Worm (Caenorhabditis elegans): Measurements from ENCODE around the gene smg-4.

smg-4 gene

ce11 chrV:9799076-9799475 lies 21.5 kb upstream of the smg-4 start, which contains the start of gene F46B6.13:
F46B6.13 (minus strand) TSS chrV:9799176.
- no peak for TF ChIP-seq flt-1 (GFP tag; IDR thresholded peaks at IDR 0.05)
- no peak for TF ChIP-seq tab-1 (GFP tag; IDR thresholded peaks at IDR 0.05)
- TF ChIP-seq klf-2 (GFP tag; conservative IDR thresholded peaks at IDR 0.05) = no peak
- TF ChIP-seq T22C8.4 (GFP tag; IDR thresholded peaks at IDR 0.05) = no peak
- TF ChIP-seq cog-1 (tag; optimal IDR thresholded peaks at IDR 0.05) = no peak
- no peak for TF ChIP-seq ref-1 (GFP tag; conservative IDR thresholded peaks at IDR 0.05)
- TF ChIP-seq ztf-29 (GFP tag; IDR thresholded peaks at IDR 0.05) = no peak
- no peak for TF ChIP-seq ztf-23 (GFP tag; IDR thresholded peaks at IDR 0.05)
- no peak for TF ChIP-seq med-1 (GFP tag; optimal IDR thresholded peaks at IDR 0.05; ENCODE audit: insufficient read depth)

- TF ChIP-seq T22C8.4 (GFP tag; IDR thresholded peaks at IDR 0.05) = no peak
Observed at ce11 chrV:9798212-9798611, 20.7 kb upstream of the smg-4 start.

- TF ChIP-seq klf-2 (GFP tag; conservative IDR thresholded peaks at IDR 0.05) (no peak), ztf-29 (GFP tag; IDR thresholded peaks at IDR 0.05) (no peak), flt-1 (GFP tag; IDR thresholded peaks at IDR 0.05) (no peak), T22C8.4 (GFP tag; IDR thresholded peaks at IDR 0.05) (no peak), med-1 (GFP tag; optimal IDR thresholded peaks at IDR 0.05; ENCODE audit: insufficient read depth) (no peak), ref-1 (GFP tag; conservative IDR thresholded peaks at IDR 0.05) (no peak), cog-1 (tag; optimal IDR thresholded peaks at IDR 0.05) (no peak), ztf-23 (GFP tag; IDR thresholded peaks at IDR 0.05) (no peak), tab-1 (GFP tag; IDR thresholded peaks at IDR 0.05) (no peak)
Observed at ce11 chrV:9796562-9796961, 19.0 kb upstream of the smg-4 start, which contains the start of gene F46B6.9. F46B6.9 (plus strand) TSS chrV:9796862.

DNA sequence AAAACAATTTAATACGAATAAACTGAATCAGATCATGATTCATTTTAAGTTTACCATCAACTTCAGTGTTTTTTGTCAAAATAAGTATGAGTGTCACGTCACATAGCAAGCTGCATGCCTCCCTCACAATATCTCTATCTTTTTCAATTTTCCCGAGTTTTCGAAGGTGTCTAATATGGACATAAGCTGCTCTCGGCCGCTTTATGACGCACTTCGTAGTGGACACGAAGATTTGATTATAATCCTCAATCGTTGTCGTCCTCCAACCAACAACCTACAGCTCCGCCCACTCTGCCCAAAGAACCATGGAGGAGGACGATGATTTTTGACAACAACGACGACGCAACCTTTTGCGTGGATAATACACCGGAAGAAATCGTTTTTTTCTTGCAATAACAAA lies 18.5 kb upstream of the smg-4 start:
- TF ChIP-seq ref-1 (GFP tag; conservative IDR thresholded peaks at IDR 0.05) = no peak
- TF ChIP-seq med-1 (GFP tag; optimal IDR thresholded peaks at IDR 0.05; ENCODE audit: insufficient read depth) = no peak
- TF ChIP-seq flt-1 (GFP tag; IDR thresholded peaks at IDR 0.05) = no peak
- TF ChIP-seq cog-1 (tag; optimal IDR thresholded peaks at IDR 0.05) = no peak
- no peak for TF ChIP-seq T22C8.4 (GFP tag; IDR thresholded peaks at IDR 0.05)
- no peak for TF ChIP-seq klf-2 (GFP tag; conservative IDR thresholded peaks at IDR 0.05)
- TF ChIP-seq ztf-23 (GFP tag; IDR thresholded peaks at IDR 0.05) = no peak
- TF ChIP-seq ztf-29 (GFP tag; IDR thresholded peaks at IDR 0.05) = no peak
- TF ChIP-seq tab-1 (GFP tag; IDR thresholded peaks at IDR 0.05) = no peak

DNA sequence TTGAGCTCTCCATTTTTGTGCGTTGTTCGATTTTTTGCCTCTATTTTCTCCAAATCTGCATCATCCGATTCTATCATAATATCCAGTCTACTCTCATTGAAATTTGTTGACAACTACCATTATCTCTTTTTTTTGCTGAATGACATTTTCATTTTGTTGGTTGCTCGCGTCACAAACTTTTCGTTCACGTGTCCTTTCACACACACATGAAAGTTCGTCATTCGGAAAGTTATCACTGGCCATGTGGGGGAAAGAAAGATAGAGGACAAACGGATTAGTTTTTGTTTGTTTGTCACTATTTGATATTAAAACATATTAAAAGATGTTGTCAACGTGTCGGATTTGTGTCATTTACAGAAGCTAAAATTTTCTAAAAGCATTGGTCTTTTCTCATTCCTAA lies 17.5 kb upstream of the smg-4 start:
- TF ChIP-seq cog-1 (tag; optimal IDR thresholded peaks at IDR 0.05) (no peak), klf-2 (GFP tag; conservative IDR thresholded peaks at IDR 0.05) (no peak), T22C8.4 (GFP tag; IDR thresholded peaks at IDR 0.05) (no peak), med-1 (GFP tag; optimal IDR thresholded peaks at IDR 0.05; ENCODE audit: insufficient read depth) (no peak), ref-1 (GFP tag; conservative IDR thresholded peaks at IDR 0.05) (no peak), ztf-23 (GFP tag; IDR thresholded peaks at IDR 0.05) (no peak), tab-1 (GFP tag; IDR thresholded peaks at IDR 0.05) (no peak), flt-1 (GFP tag; IDR thresholded peaks at IDR 0.05) (no peak), ztf-29 (GFP tag; IDR thresholded peaks at IDR 0.05) (no peak)

DNA sequence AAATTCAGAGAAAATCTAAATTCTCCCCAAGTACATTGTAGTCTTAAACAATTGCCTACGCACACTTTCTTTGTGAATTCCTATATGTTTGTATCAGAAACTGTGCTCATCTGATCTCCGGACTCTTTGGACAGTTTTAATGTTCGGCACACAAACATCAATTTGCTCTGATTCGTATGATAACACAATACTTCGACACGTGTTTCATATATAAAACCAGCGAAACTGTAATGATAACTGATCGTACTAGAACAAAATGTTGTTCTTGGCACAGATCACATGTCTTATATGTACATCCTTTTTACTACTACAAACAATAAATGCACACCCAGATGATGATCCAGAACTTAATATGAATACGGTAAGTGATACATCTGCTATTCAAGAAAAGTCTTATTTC lies 13.8 kb upstream of the smg-4 start, which contains the start of gene lipl-2:
TSS of gene lipl-2 (plus strand) at position 236 of the 400 bp plus-strand sequence.
- TF ChIP-seq tab-1 (GFP tag; IDR thresholded peaks at IDR 0.05) = no peak
- TF ChIP-seq flt-1 (GFP tag; IDR thresholded peaks at IDR 0.05) = no peak
- no peak for TF ChIP-seq med-1 (GFP tag; optimal IDR thresholded peaks at IDR 0.05; ENCODE audit: insufficient read depth)
- TF ChIP-seq cog-1 (tag; optimal IDR thresholded peaks at IDR 0.05) = no peak
- TF ChIP-seq klf-2 (GFP tag; conservative IDR thresholded peaks at IDR 0.05) = no peak
- TF ChIP-seq ref-1 (GFP tag; conservative IDR thresholded peaks at IDR 0.05) = no peak
- no peak for TF ChIP-seq ztf-23 (GFP tag; IDR thresholded peaks at IDR 0.05)
- no peak for TF ChIP-seq T22C8.4 (GFP tag; IDR thresholded peaks at IDR 0.05)
- TF ChIP-seq ztf-29 (GFP tag; IDR thresholded peaks at IDR 0.05) = no peak

DNA sequence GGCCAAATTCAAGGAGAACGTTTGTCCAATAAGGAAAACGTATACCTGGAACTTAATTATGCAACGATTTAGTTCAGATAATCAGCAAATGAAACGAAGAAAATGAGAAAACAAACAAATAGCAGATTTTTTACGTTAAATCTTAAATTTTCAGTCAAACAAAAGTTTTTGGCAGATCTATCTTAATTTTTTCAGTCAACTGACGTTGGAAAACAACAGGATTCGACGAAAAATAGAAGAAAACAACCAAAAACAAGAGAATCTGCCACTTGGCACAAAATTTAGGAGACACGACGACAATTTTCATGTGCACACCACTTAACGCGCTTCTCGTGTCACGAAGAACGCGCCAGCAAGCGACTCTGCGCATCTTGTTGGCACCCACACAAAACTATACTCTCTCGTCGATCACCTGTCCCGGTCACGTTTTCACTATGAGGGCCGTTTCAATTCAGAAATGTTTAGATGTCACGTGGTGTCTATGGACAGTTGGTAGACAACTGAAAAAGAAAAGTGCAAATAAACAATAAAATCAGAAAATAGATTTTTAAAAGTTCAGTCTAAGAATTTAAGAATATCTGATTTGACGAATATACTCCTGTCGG lies 12.2 kb upstream of the smg-4 start, which contains the start of gene ztf-7:
TSS of gene ztf-7 (minus strand) at position 51 of the 605 bp plus-strand sequence.
- TF ChIP-seq ztf-23 (GFP tag; IDR thresholded peaks at IDR 0.05) (no peak), med-1 (GFP tag; optimal IDR thresholded peaks at IDR 0.05; ENCODE audit: insufficient read depth) (no peak)

DNA sequence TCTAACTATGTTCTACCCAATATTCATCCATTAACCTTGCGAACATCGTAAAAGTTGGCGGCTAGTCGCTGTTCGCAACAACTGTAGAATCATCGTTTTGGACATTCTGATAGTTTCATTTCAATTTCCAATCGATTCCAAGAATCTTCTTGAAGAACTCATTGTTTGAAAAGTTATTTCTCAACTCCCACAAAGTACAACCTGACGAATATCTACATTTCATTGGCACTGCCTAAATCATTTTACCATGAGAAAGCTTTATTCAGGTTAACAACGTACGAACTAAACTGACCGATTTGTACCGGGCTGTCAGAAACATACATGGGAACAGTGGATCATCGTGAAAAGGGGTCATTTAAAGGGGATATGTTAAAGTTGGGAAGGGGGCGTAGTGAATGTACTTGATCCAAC lies 9.2 kb upstream of the smg-4 start, which contains the start of gene F46B6.6:
TSS of gene F46B6.6 (minus strand) at position 148 of the 411 bp plus-strand sequence.
- TF ChIP-seq tab-1 (GFP tag; IDR thresholded peaks at IDR 0.05) (no peak), ref-1 (GFP tag; conservative IDR thresholded peaks at IDR 0.05) (no peak), med-1 (GFP tag; optimal IDR thresholded peaks at IDR 0.05; ENCODE audit: insufficient read depth) (no peak), ztf-23 (GFP tag; IDR thresholded peaks at IDR 0.05) (no peak), ztf-29 (GFP tag; IDR thresholded peaks at IDR 0.05) (no peak), cog-1 (tag; optimal IDR thresholded peaks at IDR 0.05) (no peak)

DNA sequence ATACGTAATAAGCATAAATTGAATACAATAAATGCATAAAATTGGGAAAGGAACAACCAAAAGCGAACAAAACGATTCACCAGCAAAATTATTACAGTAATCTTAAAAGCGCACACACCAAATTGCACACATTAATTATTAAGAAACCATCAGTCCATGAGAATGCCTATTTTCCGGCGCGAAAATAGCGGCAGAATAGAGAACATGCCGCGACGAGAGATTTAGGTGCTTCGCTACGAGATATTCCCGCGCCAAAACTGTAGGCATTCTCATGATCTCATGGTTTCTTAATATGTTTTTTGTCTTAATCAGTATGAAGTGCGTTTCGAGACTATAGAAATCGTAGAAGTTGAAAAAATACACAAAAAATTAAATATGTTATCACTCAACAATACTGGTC lies 6.7 kb upstream of the smg-4 start:
- no peak for TF ChIP-seq tab-1 (GFP tag; IDR thresholded peaks at IDR 0.05)

DNA sequence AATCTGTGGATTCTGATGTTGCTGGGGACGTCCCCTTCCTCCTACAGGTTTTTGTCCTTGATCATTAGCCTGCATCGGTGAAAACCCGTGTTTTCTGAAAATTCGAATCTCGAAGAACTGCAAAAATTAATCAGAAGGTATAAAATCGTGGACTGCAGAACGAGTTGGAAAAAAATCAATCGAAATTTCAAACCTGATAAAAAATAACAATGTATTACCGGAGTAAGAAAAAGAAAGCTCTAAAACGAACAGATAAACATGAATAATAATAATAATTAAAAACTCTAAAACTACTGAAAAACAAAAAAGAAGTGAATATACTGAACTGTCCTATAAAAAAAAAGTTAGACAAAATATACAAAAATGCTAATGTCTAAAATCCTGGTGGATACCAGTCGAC lies 5.4 kb upstream of the smg-4 start, which contains the start of gene F46B6.5:
TSS of gene F46B6.5 (minus strand) at position 101 of the 400 bp plus-strand sequence.
- no peak for TF ChIP-seq T22C8.4 (GFP tag; IDR thresholded peaks at IDR 0.05)
- TF ChIP-seq klf-2 (GFP tag; conservative IDR thresholded peaks at IDR 0.05) = no peak
- no peak for TF ChIP-seq cog-1 (tag; optimal IDR thresholded peaks at IDR 0.05)
- no peak for TF ChIP-seq med-1 (GFP tag; optimal IDR thresholded peaks at IDR 0.05; ENCODE audit: insufficient read depth)
- no peak for TF ChIP-seq flt-1 (GFP tag; IDR thresholded peaks at IDR 0.05)
- TF ChIP-seq ztf-23 (GFP tag; IDR thresholded peaks at IDR 0.05) = no peak
- TF ChIP-seq ref-1 (GFP tag; conservative IDR thresholded peaks at IDR 0.05) = no peak
- no peak for TF ChIP-seq ztf-29 (GFP tag; IDR thresholded peaks at IDR 0.05)
- no peak for TF ChIP-seq tab-1 (GFP tag; IDR thresholded peaks at IDR 0.05)
